Worm (Caenorhabditis elegans) whole organism, L2 larva: Measurements from ENCODE around the gene Y53G8AM.6.

Experiments
- fos-1 ChIP-seq: fragments of 150-350 bp; optimal IDR thresholded peaks from 2 replicates; lab custom pipeline; 2014; ENCODE audit warnings: missing biosample characterization, missing genetic modification characterization
- skn-1 ChIP-seq: sonication (generic microtip); optimal IDR thresholded peaks from 2 replicates; lab custom pipeline; 2017; ENCODE audit warnings: missing biosample characterization, missing genetic modification characterization

ce11 chrIII:3279304-3279703 is 19.7 kb upstream of the Y53G8AM.6 start:
- TF ChIP-seq skn-1 (tag; lab: Kevin White, UChicago) (no peak), fos-1 (tag; lab: Kevin White, UChicago) (peak; percentile 47)
